Worm (Caenorhabditis elegans) whole organism, L3 larva: ENCODE data around the gene sru-27.

ENCODE experiments used
- ZK546.5 ChIP-seq: sonication (generic microtip); optimal IDR thresholded peaks from 2 replicates; lab custom pipeline; 2017; ENCODE audit warnings: missing biosample characterization, missing genetic modification characterization
- ceh-28 ChIP-seq: fragments of 150-350 bp; optimal IDR thresholded peaks from 2 replicates; lab custom pipeline; 2014; ENCODE audit warnings: missing biosample characterization, missing genetic modification reagents, missing genetic modification characterization
- elt-3 ChIP-seq, 3 experiments: fragments of 150-350 bp in 1 of 3; sonication (generic microtip) in 2 of 3; optimal IDR thresholded peaks; 2 replicates in 2 of 3; 4 replicates in 1 of 3; lab custom pipeline; 2014 to 2017; ENCODE audit warnings: missing biosample characterization in 3 of 3, missing genetic modification characterization in 3 of 3
- jun-1 ChIP-seq: fragments of 150-350 bp; optimal IDR thresholded peaks from 2 replicates; lab custom pipeline; 2014; ENCODE audit warnings: missing biosample characterization, missing genetic modification reagents, missing genetic modification characterization
- mdl-1 ChIP-seq: fragments of 150-350 bp; optimal IDR thresholded peaks from 2 replicates; lab custom pipeline; 2014; ENCODE audit warnings: missing biosample characterization, missing genetic modification characterization
- nfya-1 ChIP-seq: sonication (generic microtip); optimal IDR thresholded peaks from 2 replicates; lab custom pipeline; 2017; ENCODE audit warnings: missing genetic modification characterization, mild to moderate bottlenecking, missing compliant biosample characterization, antibody characterized with exemption, moderate library complexity; ENCODE audit not compliant: insufficient read depth
- nhr-11 ChIP-seq: fragments of 150-350 bp; optimal IDR thresholded peaks from 2 replicates; lab custom pipeline; 2014; ENCODE audit warnings: missing biosample characterization, missing genetic modification characterization
- nhr-237 ChIP-seq: fragments of 150-350 bp; optimal IDR thresholded peaks from 2 replicates; lab custom pipeline; 2014; ENCODE audit warnings: missing biosample characterization, missing genetic modification characterization
- tbx-2 ChIP-seq: sonication (generic microtip); optimal IDR thresholded peaks from 2 replicates; lab custom pipeline; 2016; ENCODE audit warnings: mild to moderate bottlenecking, missing genetic modification characterization, missing compliant biosample characterization

ce11 chrV:1491510-1491909 lies 7.7 kb upstream of the sru-27 start, which contains the start of gene C38C3.6:
- TF ChIP-seq nhr-237 (tag; lab: Kevin White, UChicago) (no peak), tbx-2 (tag; lab: Kevin White, UChicago) (no peak), nfya-1 (tag; lab: Kevin White, UChicago) (no peak), elt-3 (tag; optimal IDR thresholded peaks at IDR 0.05; lab: Kevin White, UChicago) (no peak), jun-1 (tag; lab: Kevin White, UChicago) (no peak), ZK546.5 (tag; lab: Kevin White, UChicago) (no peak), nhr-11 (tag; lab: Kevin White, UChicago) (no peak), mdl-1 (tag; lab: Kevin White, UChicago) (no peak), ceh-28 (tag; lab: Kevin White, UChicago) (no peak)
